Fruit fly (Drosophila melanogaster) whole organism, embryonic: ENCODE data around the gene Mlp84B.
A peak's percentile ranks its signal among the peaks of the same experiment; 100 is the strongest.

ENCODE experiments used
- Ada2b ChIP-seq: fragments of 200-800 bp; sonication (Bioruptor generic); IDR thresholded peaks from 2 replicates; pipeline ENCODE4 v1.3.6; 2022; ENCODE audit warnings: missing biosample characterization, missing genetic modification characterization
- Antp ChIP-seq: fragments of 200-800 bp; sonication (Bioruptor generic); optimal IDR thresholded peaks from 3 replicates; lab custom pipeline; 2016; ENCODE audit warnings: missing biosample characterization, missing genetic modification characterization
- C15 ChIP-seq: fragments of 200-800 bp; sonication (Bioruptor generic); IDR thresholded peaks from 3 replicates; pipeline ENCODE4 v1.3.6; 2022; ENCODE audit warnings: missing biosample characterization, missing genetic modification characterization
- CG10274 ChIP-seq: fragments of 200-800 bp; sonication (Bioruptor generic); optimal IDR thresholded peaks from 3 replicates; lab custom pipeline; 2017; ENCODE audit warnings: missing biosample characterization, mild to moderate bottlenecking, missing genetic modification characterization
- CG10565 ChIP-seq: fragments of 200-800 bp; sonication (Bioruptor generic); optimal IDR thresholded peaks from 3 replicates; lab custom pipeline; 2016; ENCODE audit warnings: missing biosample characterization, mild to moderate bottlenecking, missing genetic modification characterization
- CG11456 ChIP-seq: fragments of 200-800 bp; sonication (Bioruptor generic); IDR thresholded peaks from 3 replicates; pipeline ENCODE4 v1.3.6; 2022; ENCODE audit warnings: missing biosample characterization, missing genetic modification characterization
- CG12236 ChIP-seq: fragments of 200-800 bp; sonication (Bioruptor generic); optimal IDR thresholded peaks from 2 replicates; lab custom pipeline; 2016; ENCODE audit warnings: missing biosample characterization, missing genetic modification characterization
- CG13296 ChIP-seq: fragments of 200-800 bp; sonication (Bioruptor generic); optimal IDR thresholded peaks from 3 replicates; lab custom pipeline; 2018; ENCODE audit warnings: missing biosample characterization, mild to moderate bottlenecking, missing genetic modification characterization
- CG18262 ChIP-seq: fragments of 200-800 bp; optimal IDR thresholded peaks from 3 replicates; lab custom pipeline; 2019; ENCODE audit warnings: missing biosample characterization, mild to moderate bottlenecking, missing genetic modification characterization, moderate library complexity
- CG1832 ChIP-seq: fragments of 200-800 bp; sonication (Bioruptor generic); optimal IDR thresholded peaks from 2 replicates; lab custom pipeline; 2017; ENCODE audit warnings: missing biosample characterization, mild to moderate bottlenecking, missing genetic modification characterization, inconsistent platforms
- CG18476 ChIP-seq: fragments of 200-800 bp; sonication (Bioruptor generic); optimal IDR thresholded peaks from 2 replicates; lab custom pipeline; 2016; ENCODE audit warnings: missing biosample characterization, mild to moderate bottlenecking, missing genetic modification characterization
- CG18599 ChIP-seq: fragments of 200-800 bp; sonication (Bioruptor generic); optimal IDR thresholded peaks from 3 replicates; lab custom pipeline; 2017; ENCODE audit warnings: missing biosample characterization, missing genetic modification characterization, mild to moderate bottlenecking, moderate library complexity, missing genetic modification reagents
- CG18619 ChIP-seq: fragments of 200-800 bp; sonication (Bioruptor generic); optimal IDR thresholded peaks from 3 replicates; lab custom pipeline; 2017; ENCODE audit warnings: missing biosample characterization, mild to moderate bottlenecking, missing genetic modification characterization
- CG2129 ChIP-seq: fragments of 200-800 bp; sonication (Bioruptor generic); IDR thresholded peaks from 2 replicates; pipeline ENCODE4 v1.3.6; 2022; ENCODE audit warnings: missing biosample characterization, missing genetic modification characterization; ENCODE audit not compliant: partially characterized antibody
- CG31388 ChIP-seq: fragments of 200-800 bp; sonication (Bioruptor generic); optimal IDR thresholded peaks from 2 replicates; lab custom pipeline; 2016; ENCODE audit warnings: missing biosample characterization, missing genetic modification characterization
- CG3163 ChIP-seq: fragments of 200-800 bp; sonication (Bioruptor generic); optimal IDR thresholded peaks from 3 replicates; lab custom pipeline; 2016; ENCODE audit warnings: missing biosample characterization, missing genetic modification characterization
- CG33213 ChIP-seq: fragments of 200-800 bp; sonication (Bioruptor generic); optimal IDR thresholded peaks from 3 replicates; lab custom pipeline; 2016; ENCODE audit warnings: missing biosample characterization, missing genetic modification characterization
- CG42726 ChIP-seq: fragments of 200-800 bp; sonication (Bioruptor generic); IDR thresholded peaks from 2 replicates; pipeline ENCODE4 v1.3.6; 2022; ENCODE audit warnings: missing biosample characterization, missing genetic modification characterization; ENCODE audit not compliant: partially characterized antibody
- CG43689 ChIP-seq: fragments of 200-800 bp; sonication (Bioruptor generic); IDR thresholded peaks from 2 replicates; pipeline ENCODE4 v1.3.6; 2022; ENCODE audit warnings: missing biosample characterization, missing genetic modification characterization
- CG5245 ChIP-seq: fragments of 200-800 bp; sonication (Bioruptor generic); optimal IDR thresholded peaks from 3 replicates; lab custom pipeline; 2016; ENCODE audit warnings: missing biosample characterization, missing genetic modification characterization
- CG6272 ChIP-seq: fragments of 200-800 bp; sonication (Bioruptor generic); IDR thresholded peaks from 2 replicates; pipeline ENCODE4 v1.3.6; 2022; ENCODE audit warnings: missing biosample characterization, missing genetic modification characterization
- CG7963 ChIP-seq: fragments of 200-800 bp; sonication (Bioruptor generic); IDR thresholded peaks from 3 replicates; pipeline ENCODE4 v1.3.6; 2022; ENCODE audit warnings: missing biosample characterization, missing genetic modification characterization; ENCODE audit not compliant: partially characterized antibody
- CG8089 ChIP-seq: fragments of 200-800 bp; sonication (Bioruptor generic); optimal IDR thresholded peaks from 3 replicates; lab custom pipeline; 2016; ENCODE audit warnings: missing biosample characterization, missing genetic modification characterization
- CG8359 ChIP-seq: fragments of 200-800 bp; sonication (Bioruptor generic); optimal IDR thresholded peaks from 2 replicates; lab custom pipeline; 2017; ENCODE audit warnings: missing biosample characterization, mild to moderate bottlenecking, missing genetic modification characterization, borderline replicate concordance
- CG9797 ChIP-seq: fragments of 200-800 bp; sonication (Bioruptor generic); optimal IDR thresholded peaks from 3 replicates; lab custom pipeline; 2018; ENCODE audit warnings: missing biosample characterization, mild to moderate bottlenecking, missing genetic modification characterization
- CTCF ChIP-seq: fragments of 200-800 bp; sonication (Bioruptor generic); optimal IDR thresholded peaks from 2 replicates; lab custom pipeline; 2017; ENCODE audit warnings: missing biosample characterization, mild to moderate bottlenecking, missing genetic modification characterization, moderate library complexity
- D19B ChIP-seq: fragments of 200-800 bp; sonication (Bioruptor generic); optimal IDR thresholded peaks from 2 replicates; lab custom pipeline; 2017; ENCODE audit warnings: missing biosample characterization, mild to moderate bottlenecking, missing genetic modification characterization
- Dad ChIP-seq: fragments of 200-800 bp; sonication (Bioruptor generic); optimal IDR thresholded peaks from 3 replicates; lab custom pipeline; 2016; ENCODE audit warnings: missing biosample characterization, missing genetic modification characterization
- Hr3 ChIP-seq: fragments of 200-800 bp; sonication (Bioruptor generic); optimal IDR thresholded peaks from 3 replicates; lab custom pipeline; 2016; ENCODE audit warnings: missing biosample characterization, missing genetic modification characterization
- Mad ChIP-seq: fragments of 200-800 bp; sonication (Bioruptor generic); optimal IDR thresholded peaks from 2 replicates; lab custom pipeline; 2016; ENCODE audit warnings: missing biosample characterization, missing genetic modification characterization
- Med ChIP-seq: fragments of 200-800 bp; sonication (Bioruptor generic); peaks from one replicate; lab custom pipeline; 2016; ENCODE audit warnings: missing biosample characterization, missing genetic modification characterization, mild to moderate bottlenecking, inconsistent platforms, moderate library complexity
- Mrtf ChIP-seq: fragments of 200-800 bp; sonication (Bioruptor generic); IDR thresholded peaks from 3 replicates; pipeline ENCODE4 v1.3.6; 2022; ENCODE audit warnings: missing biosample characterization, missing genetic modification characterization
- NC2α ChIP-seq: fragments of 200-800 bp; sonication (Bioruptor generic); optimal IDR thresholded peaks from 2 replicates; lab custom pipeline; 2016; ENCODE audit warnings: missing biosample characterization, missing genetic modification characterization
- NC2β ChIP-seq: fragments of 200-800 bp; sonication (Bioruptor generic); optimal IDR thresholded peaks from 2 replicates; lab custom pipeline; 2016; ENCODE audit warnings: missing biosample characterization, missing genetic modification characterization
- NK7.1 ChIP-seq: fragments of 200-800 bp; sonication (Bioruptor generic); optimal IDR thresholded peaks from 3 replicates; lab custom pipeline; 2016; ENCODE audit warnings: missing biosample characterization, missing genetic modification characterization
- Nf-YC ChIP-seq: fragments of 200-800 bp; optimal IDR thresholded peaks from 3 replicates; lab custom pipeline; 2019; ENCODE audit warnings: missing biosample characterization, mild to moderate bottlenecking, missing genetic modification characterization, moderate library complexity
- Rx ChIP-seq: fragments of 200-800 bp; sonication (Bioruptor generic); IDR thresholded peaks from 2 replicates; pipeline ENCODE4 v1.3.6; 2022; ENCODE audit warnings: missing biosample characterization, missing genetic modification characterization
- Sox102F ChIP-seq: fragments of 200-800 bp; sonication (Bioruptor generic); optimal IDR thresholded peaks from 2 replicates; lab custom pipeline; 2018; ENCODE audit warnings: missing biosample characterization, mild to moderate bottlenecking, missing genetic modification characterization, moderate library complexity
- Taf1 ChIP-seq: fragments of 200-800 bp; sonication (Bioruptor generic); IDR thresholded peaks from 2 replicates; pipeline ENCODE4 v1.3.6; 2022; ENCODE audit warnings: missing biosample characterization, missing genetic modification characterization
- Trl ChIP-seq, 3 experiments: fragments of >200 bp in 2 of 3; fragments of 200-800 bp in 1 of 3; sonication (Bioruptor generic) in 1 of 3; optimal IDR thresholded peaks; 2 replicates in 1 of 3; 3 replicates in 2 of 3; lab custom pipeline; 2016 to 2017; ENCODE audit warnings: missing biosample characterization in 1 of 3, missing genetic modification characterization in 1 of 3
- bsh ChIP-seq, 2 experiments: fragments of 200-800 bp; sonication (Bioruptor generic); optimal IDR thresholded peaks; 2 replicates each; lab custom pipeline; 2017 to 2018; ENCODE audit warnings: mild to moderate bottlenecking in 2 of 2, missing biosample characterization in 2 of 2, missing genetic modification characterization in 2 of 2, moderate library complexity in 1 of 2
- cwo ChIP-seq: fragments of 200-800 bp; sonication (Bioruptor generic); optimal IDR thresholded peaks from 3 replicates; lab custom pipeline; 2017; ENCODE audit warnings: missing biosample characterization, missing genetic modification characterization, mild to moderate bottlenecking, moderate library complexity, missing genetic modification reagents
- disco-r ChIP-seq: fragments of 200-800 bp; sonication (Bioruptor generic); optimal IDR thresholded peaks from 2 replicates; lab custom pipeline; 2016; ENCODE audit warnings: missing biosample characterization, missing genetic modification characterization
- dm ChIP-seq: fragments of 200-800 bp; sonication (Bioruptor generic); optimal IDR thresholded peaks from 3 replicates; lab custom pipeline; 2016; ENCODE audit warnings: missing biosample characterization, missing genetic modification characterization
- nerfin-1 ChIP-seq: fragments of 200-800 bp; sonication (Bioruptor generic); optimal IDR thresholded peaks from 3 replicates; lab custom pipeline; 2019; ENCODE audit warnings: missing biosample characterization, mild to moderate bottlenecking, missing genetic modification characterization, moderate library complexity
- nom ChIP-seq: fragments of 200-800 bp; sonication (Bioruptor generic); optimal IDR thresholded peaks from 2 replicates; lab custom pipeline; 2017; ENCODE audit warnings: missing biosample characterization, missing genetic modification characterization, mild to moderate bottlenecking, moderate library complexity, missing genetic modification reagents
- sc ChIP-seq, 3 experiments: fragments of >200 bp in 2 of 3; fragments of 200-800 bp in 1 of 3; sonication (Bioruptor generic) in 1 of 3; optimal IDR thresholded peaks; 2 replicates in 2 of 3; 3 replicates in 1 of 3; lab custom pipeline; 2017; ENCODE audit warnings: mild to moderate bottlenecking in 1 of 3, missing biosample characterization in 1 of 3, missing genetic modification characterization in 1 of 3, missing genetic modification reagents in 1 of 3
- schlank ChIP-seq: fragments of 200-800 bp; sonication (Bioruptor generic); optimal IDR thresholded peaks from 2 replicates; lab custom pipeline; 2018; ENCODE audit warnings: missing biosample characterization, mild to moderate bottlenecking, missing genetic modification characterization
- sisA ChIP-seq: fragments of 200-800 bp; sonication (Bioruptor generic); IDR thresholded peaks from 2 replicates; pipeline ENCODE4 v1.3.6; 2022; ENCODE audit warnings: missing biosample characterization, missing genetic modification characterization
- so ChIP-seq: fragments of 200-800 bp; sonication (Bioruptor generic); IDR thresholded peaks from 3 replicates; pipeline ENCODE4 v1.3.6; 2022; ENCODE audit warnings: missing biosample characterization, missing genetic modification characterization
- vfl ChIP-seq: fragments of 200-800 bp; sonication (Bioruptor generic); optimal IDR thresholded peaks from 2 replicates; lab custom pipeline; 2016; ENCODE audit warnings: missing biosample characterization, missing genetic modification characterization

The Mlp84B gene

DNA sequence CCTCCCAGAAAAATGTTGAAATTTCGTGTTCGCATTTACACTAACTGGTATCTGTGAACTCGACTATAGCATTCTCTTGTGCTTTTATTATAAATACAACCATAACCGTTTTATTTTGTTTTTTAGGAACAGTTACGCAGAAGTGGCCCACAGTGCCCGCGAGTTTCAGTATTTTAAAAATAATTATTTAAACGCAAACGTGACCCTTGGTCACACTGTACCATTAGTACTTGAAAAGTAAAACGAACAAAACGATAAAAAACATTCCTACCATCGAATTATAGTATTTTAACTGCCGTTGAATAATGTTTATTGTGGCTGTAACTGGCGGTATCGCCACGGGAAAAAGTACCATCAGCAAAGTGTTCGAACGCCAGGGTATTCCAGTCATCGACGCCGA is 35.6 kb downstream of the Mlp84B start, which contains the start of gene Dpck:
Dpck (plus strand) TSS at position 211 of the 400 bp plus-strand sequence.
- TF ChIP-seq Mad (GFP tag; lab: Kevin White, UChicago) (peak; percentile 41), C15 (GFP tag; lab: Robert Waterston, UW) (no peak), Hr3 (GFP tag; lab: Kevin White, UChicago) (peak; percentile 1), NC2α (GFP tag; lab: Kevin White, UChicago) (no peak), Rx (GFP tag; lab: Robert Waterston, UW) (no peak), CG12236 (GFP tag; lab: Kevin White, UChicago) (no peak), CG18619 (GFP tag; lab: Kevin White, UChicago) (no peak), CG6272 (GFP tag; lab: Robert Waterston, UW) (no peak), CG1832 (GFP tag; lab: Kevin White, UChicago) (no peak), CG9797 (GFP tag; lab: Kevin White, UChicago) (peak; percentile 76), cwo (GFP tag; lab: Kevin White, UChicago) (no peak), CG11456 (GFP tag; lab: Robert Waterston, UW) (no peak), CG33213 (GFP tag; lab: Kevin White, UChicago) (peak; percentile 41), disco-r (no peak), Med (GFP tag; lab: Kevin White, UChicago) (peak; percentile 80), dm (peak; percentile 19), CG3163 (no peak), Nf-YC (tag; lab: Kevin White, UChicago) (peak; percentile 28), Taf1 (GFP tag; lab: Robert Waterston, UW) (no peak), CG7963 (GFP tag; lab: Robert Waterston, UW) (no peak), NK7.1 (GFP tag; lab: Kevin White, UChicago) (no peak), NC2β (GFP tag; lab: Kevin White, UChicago) (peak; percentile 42), nom (GFP tag; lab: Kevin White, UChicago) (peak; percentile 73), CG18599 (GFP tag; lab: Kevin White, UChicago) (no peak), sisA (GFP tag; lab: Robert Waterston, UW) (no peak), CG10274 (GFP tag; lab: Kevin White, UChicago) (no peak), Antp (GFP tag; lab: Kevin White, UChicago) (no peak), D19B (GFP tag; lab: Kevin White, UChicago) (no peak), vfl (GFP tag; lab: Kevin White, UChicago) (no peak), CG43689 (GFP tag; lab: Robert Waterston, UW) (no peak), CG5245 (GFP tag; lab: Kevin White, UChicago) (no peak), sc (optimal IDR thresholded peaks at IDR 0.05; lab: Kevin White, UChicago) (no peak), sc (GFP tag; optimal IDR thresholded peaks at IDR 0.05; lab: Kevin White, UChicago) (no peak), CG8089 (GFP tag; lab: Kevin White, UChicago) (no peak), nerfin-1 (peak; percentile 6), Trl (optimal IDR thresholded peaks at IDR 0.05; lab: Kevin White, UChicago) (no peak), Trl (GFP tag; optimal IDR thresholded peaks at IDR 0.05; lab: Kevin White, UChicago) (no peak), bsh (GFP tag; optimal IDR thresholded peaks at IDR 0.05; lab: Kevin White, UChicago) (no peak), CG8359 (GFP tag; lab: Kevin White, UChicago) (no peak), so (no peak), Ada2b (no peak), CG18476 (no peak), Mrtf (no peak), CG13296 (peak; percentile 16), Sox102F (no peak), schlank (no peak), CG18262 (tag; lab: Kevin White, UChicago) (peak; percentile 28), CTCF (GFP tag; lab: Kevin White, UChicago) (peak; percentile 14), CG31388 (GFP tag; lab: Kevin White, UChicago) (no peak), CG10565 (GFP tag; lab: Kevin White, UChicago) (no peak), CG2129 (GFP tag; lab: Robert Waterston, UW) (no peak), Dad (GFP tag; lab: Kevin White, UChicago) (no peak), CG42726 (GFP tag; lab: Robert Waterston, UW) (no peak)
